Worm (Caenorhabditis elegans) whole organism, L4 larva: Measurements from ENCODE around the gene F58E2.5.
A peak's percentile ranks its signal among the peaks of the same experiment; 100 is the strongest.

ENCODE experiments used
- F37D6.2 ChIP-seq: sonication (generic microtip); optimal IDR thresholded peaks from 2 replicates; lab custom pipeline; 2016; ENCODE audit warnings: mild to moderate bottlenecking, missing genetic modification characterization, missing compliant biosample characterization
- F44E2.7 ChIP-seq: fragments of 200-800 bp; sonication (Bioruptor generic); IDR thresholded peaks from 2 replicates; pipeline ENCODE4 v2.1.2; 2022; ENCODE audit warnings: missing genetic modification characterization, missing compliant biosample characterization
- Y105C5A.15 ChIP-seq: fragments of 200-800 bp; sonication (Bioruptor generic); IDR thresholded peaks from 2 replicates; pipeline ENCODE4 v1.3.6; 2022; ENCODE audit warnings: missing genetic modification characterization, missing compliant biosample characterization
- Y5F2A.4 ChIP-seq: fragments of 200-800 bp; sonication (Bioruptor generic); optimal IDR thresholded peaks from 2 replicates; lab custom pipeline; 2018; ENCODE audit warnings: mild to moderate bottlenecking, missing genetic modification characterization, missing compliant biosample characterization
- arid-1 ChIP-seq: fragments of 200-800 bp; sonication (Bioruptor generic); conservative IDR thresholded peaks from 2 replicates; pipeline ENCODE4 v1.3.6; 2022; ENCODE audit warnings: missing genetic modification reagents, missing genetic modification characterization, missing compliant biosample characterization
- attf-4 ChIP-seq: sonication (generic microtip); optimal IDR thresholded peaks from 3 replicates; lab custom pipeline; 2017; ENCODE audit warnings: missing biosample characterization, missing genetic modification characterization
- ceh-28 ChIP-seq: fragments of 150-350 bp; optimal IDR thresholded peaks from 2 replicates; lab custom pipeline; 2014; ENCODE audit warnings: missing biosample characterization, missing genetic modification reagents, missing genetic modification characterization
- daf-12 ChIP-seq: fragments of 150-350 bp; optimal IDR thresholded peaks from 2 replicates; lab custom pipeline; 2014; ENCODE audit warnings: missing biosample characterization, missing genetic modification reagents, missing genetic modification characterization
- daf-16 ChIP-seq, 3 experiments: sonication (generic microtip); optimal IDR thresholded peaks; 2 replicates each; lab custom pipeline; 2016 to 2017; ENCODE audit warnings: missing genetic modification characterization in 3 of 3, missing genetic modification reagents in 3 of 3, mild to moderate bottlenecking in 2 of 3, missing compliant biosample characterization in 2 of 3, missing biosample characterization in 1 of 3, moderate library complexity in 1 of 3
- daf-8 ChIP-seq: fragments of 200-800 bp; sonication (Bioruptor generic); IDR thresholded peaks from 2 replicates; pipeline ENCODE4 v1.3.6; 2022; ENCODE audit warnings: missing genetic modification characterization, missing compliant biosample characterization
- dmd-6 ChIP-seq: fragments of 200-800 bp; sonication (Bioruptor generic); IDR thresholded peaks from 2 replicates; pipeline ENCODE4 v1.3.6; 2022; ENCODE audit warnings: missing genetic modification reagents, missing genetic modification characterization, missing compliant biosample characterization
- dpl-1 ChIP-seq: fragments of 150-350 bp; optimal IDR thresholded peaks from 2 replicates; lab custom pipeline; 2014; ENCODE audit warnings: missing biosample characterization, missing genetic modification reagents, missing genetic modification characterization
- egl-43 ChIP-seq: fragments of 200-800 bp; sonication (Bioruptor generic); IDR thresholded peaks from 2 replicates; pipeline ENCODE4 v1.3.6; 2022; ENCODE audit warnings: missing genetic modification reagents, missing genetic modification characterization, missing compliant biosample characterization
- hlh-30 ChIP-seq: sonication (generic microtip); optimal IDR thresholded peaks from 2 replicates; lab custom pipeline; 2017; ENCODE audit warnings: antibody characterized with exemption, mild to moderate bottlenecking, missing genetic modification characterization, missing compliant biosample characterization; ENCODE audit not compliant: insufficient read depth
- hmg-1.1 ChIP-seq: fragments of 200-800 bp; sonication (Bioruptor generic); IDR thresholded peaks from 2 replicates; pipeline ENCODE4 v1.3.6; 2022; ENCODE audit warnings: missing genetic modification reagents, missing genetic modification characterization, missing compliant biosample characterization
- lin-1 ChIP-seq: fragments of 200-800 bp; sonication (Bioruptor generic); IDR thresholded peaks from 2 replicates; pipeline ENCODE4 v1.3.6; 2022; ENCODE audit warnings: missing genetic modification reagents, missing genetic modification characterization, missing compliant biosample characterization
- lin-13 ChIP-seq: fragments of 150-350 bp; optimal IDR thresholded peaks from 2 replicates; lab custom pipeline; 2014; ENCODE audit warnings: missing biosample characterization, missing genetic modification reagents, missing genetic modification characterization
- lin-38 ChIP-seq: fragments of 200-800 bp; sonication (Bioruptor generic); IDR thresholded peaks from 2 replicates; pipeline ENCODE4 v1.3.6; 2022; ENCODE audit warnings: missing genetic modification reagents, missing genetic modification characterization, missing compliant biosample characterization
- lsy-2 ChIP-seq, 2 experiments: fragments of 150-350 bp in 1 of 2; sonication (generic microtip) in 1 of 2; optimal IDR thresholded peaks; 2 replicates each; lab custom pipeline; 2014 to 2017; ENCODE audit warnings: missing biosample characterization in 2 of 2, missing genetic modification characterization in 2 of 2
- madf-9 ChIP-seq: fragments of 200-800 bp; sonication (Bioruptor generic); conservative IDR thresholded peaks from 2 replicates; pipeline ENCODE4 v1.3.6; 2022; ENCODE audit warnings: missing genetic modification reagents, missing genetic modification characterization, missing compliant biosample characterization
- mep-1 ChIP-seq: fragments of 150-350 bp; sonication (generic microtip); optimal IDR thresholded peaks from 3 replicates; lab custom pipeline; 2014; ENCODE audit warnings: missing biosample characterization, missing genetic modification characterization
- mes-2 ChIP-seq: sonication (generic microtip); optimal IDR thresholded peaks from 2 replicates; lab custom pipeline; 2016; ENCODE audit warnings: missing genotype, mild to moderate bottlenecking, missing genetic modification characterization, missing compliant biosample characterization; ENCODE audit not compliant: poor library complexity, severe bottlenecking
- nhr-11 ChIP-seq: fragments of 150-350 bp; optimal IDR thresholded peaks from 2 replicates; lab custom pipeline; 2014; ENCODE audit warnings: missing biosample characterization, missing genetic modification characterization
- nhr-28 ChIP-seq: fragments of 150-350 bp; optimal IDR thresholded peaks from 2 replicates; lab custom pipeline; 2014; ENCODE audit warnings: missing biosample characterization, missing genetic modification characterization
- pqm-1 ChIP-seq: sonication (generic microtip); optimal IDR thresholded peaks from 2 replicates; lab custom pipeline; 2017; ENCODE audit warnings: missing biosample characterization, missing genetic modification characterization
- saeg-2 ChIP-seq: fragments of 200-800 bp; sonication (Bioruptor generic); IDR thresholded peaks from 2 replicates; pipeline ENCODE4 v1.3.6; 2022; ENCODE audit warnings: missing genetic modification reagents, missing genetic modification characterization, missing compliant biosample characterization
- sdz-12 ChIP-seq: fragments of 200-800 bp; sonication (Bioruptor generic); optimal IDR thresholded peaks from 2 replicates; lab custom pipeline; 2018; ENCODE audit warnings: mild to moderate bottlenecking, missing genetic modification characterization, missing compliant biosample characterization
- set-16 ChIP-seq: fragments of 200-800 bp; sonication (Bioruptor generic); IDR thresholded peaks from 2 replicates; pipeline ENCODE4 v1.3.6; 2022; ENCODE audit warnings: missing genetic modification reagents, missing genetic modification characterization, missing compliant biosample characterization
- unc-62 ChIP-seq, 3 experiments: fragments of 150-350 bp in 1 of 3; sonication (generic microtip); optimal IDR thresholded peaks in 2 of 3; peaks in 1 of 3; 1 replicate in 1 of 3; 2 replicates in 2 of 3; lab custom pipeline; 2014 to 2017; ENCODE audit warnings: missing biosample characterization in 3 of 3, missing genetic modification characterization in 3 of 3, missing genetic modification reagents in 3 of 3, missing genotype in 1 of 3
- vab-7 ChIP-seq: fragments of 200-800 bp; sonication (Bioruptor generic); IDR thresholded peaks from 2 replicates; pipeline ENCODE4 v1.3.6; 2022; ENCODE audit warnings: missing genetic modification reagents, missing genetic modification characterization, missing compliant biosample characterization
- zfp-2 ChIP-seq: sonication (generic microtip); optimal IDR thresholded peaks from 2 replicates; lab custom pipeline; 2016; ENCODE audit warnings: mild to moderate bottlenecking, missing genetic modification characterization, missing compliant biosample characterization
- ztf-7 ChIP-seq: fragments of 150-350 bp; optimal IDR thresholded peaks from 2 replicates; lab custom pipeline; 2014; ENCODE audit warnings: missing biosample characterization, missing genetic modification characterization

F58E2.5 gene

ce11 chrIV:3399015-3399722 lies 45.5 kb upstream of the F58E2.5 start, which contains the start of the genes dyf-3 and pdhb-1 (continued):
- TF ChIP-seq daf-12 (tag; lab: Kevin White, UChicago) (no peak), egl-43 (GFP tag; lab: Robert Waterston, UW) (no peak), hlh-30 (tag; lab: Kevin White, UChicago) (peak; percentile 8), lsy-2 (tag; optimal IDR thresholded peaks at IDR 0.05; lab: Kevin White, UChicago) (peak; percentile 0 to 94), sdz-12 (GFP tag; lab: Kevin White, UChicago) (no peak), nhr-11 (tag; lab: Kevin White, UChicago) (no peak), ztf-7 (tag; lab: Kevin White, UChicago) (no peak), hmg-1.1 (GFP tag; lab: Robert Waterston, UW) (peak; percentile 60), F37D6.2 (tag; lab: Kevin White, UChicago) (no peak), zfp-2 (tag; lab: Kevin White, UChicago) (no peak), madf-9 (no peak), dmd-6 (GFP tag; lab: Robert Waterston, UW) (no peak; the same call in 1 of the 2 replicates), unc-62 (GFP tag; optimal IDR thresholded peaks at IDR 0.05 in 1 of 2; lab: Kevin White, UChicago) (peak in 1 of 2 experiments; percentile 86), unc-62 (tag; optimal IDR thresholded peaks at IDR 0.05; lab: Kevin White, UChicago) (no peak), dpl-1 (GFP tag; lab: Kevin White, UChicago) (peak; percentile 36), attf-4 (tag; lab: Kevin White, UChicago) (no peak), saeg-2 (GFP tag; lab: Robert Waterston, UW) (no peak), lin-1 (GFP tag; lab: Robert Waterston, UW) (no peak), F44E2.7 (GFP tag; lab: Robert Waterston, UW) (no peak), lin-13 (GFP tag; lab: Kevin White, UChicago) (peak; percentile 11), daf-8 (no peak)

ce11 chrIV:3400941-3401340 lies 43.8 kb upstream of the F58E2.5 start:
- TF ChIP-seq ztf-7 (tag; lab: Kevin White, UChicago) (no peak), mep-1 (tag; lab: Kevin White, UChicago) (no peak), F37D6.2 (tag; lab: Kevin White, UChicago) (no peak), Y5F2A.4 (GFP tag; lab: Kevin White, UChicago) (no peak), Y105C5A.15 (GFP tag; lab: Robert Waterston, UW) (no peak), pqm-1 (tag; lab: Kevin White, UChicago) (peak; percentile 49), nhr-28 (peak; percentile 20), set-16 (GFP tag; lab: Robert Waterston, UW) (no peak), arid-1 (GFP tag; lab: Robert Waterston, UW) (no peak), dpl-1 (GFP tag; lab: Kevin White, UChicago) (no peak), mes-2 (tag; lab: Kevin White, UChicago) (no peak), daf-16 (GFP tag; optimal IDR thresholded peaks at IDR 0.05; lab: Kevin White, UChicago) (no peak), daf-16 (tag; optimal IDR thresholded peaks at IDR 0.05; lab: Kevin White, UChicago) (peak; percentile 2)

ce11 chrIV:3415383-3415782 lies 29.3 kb upstream of the F58E2.5 start, which contains the start of gene lgc-9:
Gene lgc-9 (plus strand): TSS chrIV:3415683.
- TF ChIP-seq vab-7 (GFP tag; lab: Robert Waterston, UW): no peak
- TF ChIP-seq unc-62 (GFP tag; optimal IDR thresholded peaks at IDR 0.05 in 1 of 2; lab: Kevin White, UChicago): no peak
- no peak for TF ChIP-seq unc-62 (tag; optimal IDR thresholded peaks at IDR 0.05; lab: Kevin White, UChicago)

ce11 chrIV:3418741-3419140 lies 26.0 kb upstream of the F58E2.5 start:
- peak; percentile 61 for TF ChIP-seq ceh-28 (tag; lab: Kevin White, UChicago)
- no peak for TF ChIP-seq lin-38 (GFP tag; lab: Robert Waterston, UW)
